Fruit fly (Drosophila melanogaster) whole organism, embryonic: Measurements from ENCODE around the gene CG7016.
A peak's percentile ranks its signal among the peaks of the same experiment; 100 is the strongest.

Experiments
- Ada2b ChIP-seq: fragments of 200-800 bp; sonication (Bioruptor generic); IDR thresholded peaks from 2 replicates; pipeline ENCODE4 v1.3.6; 2022; ENCODE audit warnings: missing biosample characterization, missing genetic modification characterization
- CG10147 ChIP-seq: fragments of 200-800 bp; sonication (Bioruptor generic); optimal IDR thresholded peaks from 2 replicates; lab custom pipeline; 2019; ENCODE audit warnings: missing biosample characterization, mild to moderate bottlenecking, missing genetic modification characterization, moderate library complexity
- CG11456 ChIP-seq: fragments of 200-800 bp; sonication (Bioruptor generic); IDR thresholded peaks from 3 replicates; pipeline ENCODE4 v1.3.6; 2022; ENCODE audit warnings: missing biosample characterization, missing genetic modification characterization
- CG11504 ChIP-seq: fragments of 200-800 bp; sonication (Bioruptor generic); optimal IDR thresholded peaks from 3 replicates; lab custom pipeline; 2019; ENCODE audit warnings: missing biosample characterization, mild to moderate bottlenecking, missing genetic modification characterization, moderate library complexity
- CG12769 ChIP-seq: fragments of 200-800 bp; sonication (Bioruptor generic); optimal IDR thresholded peaks from 2 replicates; lab custom pipeline; 2019; ENCODE audit warnings: missing biosample characterization, mild to moderate bottlenecking, missing genetic modification characterization, moderate library complexity
- CG13287 ChIP-seq: fragments of 200-800 bp; sonication (Bioruptor generic); IDR thresholded peaks from 2 replicates; pipeline ENCODE4 v1.3.6; 2022; ENCODE audit warnings: missing biosample characterization, missing genetic modification characterization; ENCODE audit not compliant: partially characterized antibody
- CG14710 ChIP-seq: fragments of 200-800 bp; sonication (Bioruptor generic); optimal IDR thresholded peaks from 3 replicates; lab custom pipeline; 2019; ENCODE audit warnings: missing biosample characterization, mild to moderate bottlenecking, missing genetic modification characterization, moderate library complexity
- CG15514 ChIP-seq: fragments of 200-800 bp; sonication (Bioruptor generic); optimal IDR thresholded peaks from 3 replicates; lab custom pipeline; 2017; ENCODE audit warnings: missing biosample characterization, missing genetic modification characterization, mild to moderate bottlenecking, moderate library complexity, missing genetic modification reagents
- CG17802 ChIP-seq: fragments of 200-800 bp; sonication (Bioruptor generic); optimal IDR thresholded peaks from 2 replicates; lab custom pipeline; 2018; ENCODE audit warnings: missing biosample characterization, mild to moderate bottlenecking, missing genetic modification characterization, moderate library complexity
- CG18599 ChIP-seq: fragments of 200-800 bp; sonication (Bioruptor generic); optimal IDR thresholded peaks from 3 replicates; lab custom pipeline; 2017; ENCODE audit warnings: missing biosample characterization, missing genetic modification characterization, mild to moderate bottlenecking, moderate library complexity, missing genetic modification reagents
- CG34224 ChIP-seq: fragments of 200-800 bp; sonication (Bioruptor generic); IDR thresholded peaks from 3 replicates; pipeline ENCODE4 v1.3.6; 2022; ENCODE audit warnings: missing biosample characterization, missing genetic modification characterization; ENCODE audit not compliant: partially characterized antibody
- CG3726 ChIP-seq: fragments of 200-800 bp; sonication (Bioruptor generic); IDR thresholded peaks from 3 replicates; pipeline ENCODE4, ENCODE4 v1.3.6; 2022; ENCODE audit warnings: missing biosample characterization, missing genetic modification characterization
- CG4282 ChIP-seq: fragments of 200-800 bp; sonication (Bioruptor generic); optimal IDR thresholded peaks from 2 replicates; lab custom pipeline; 2016; ENCODE audit warnings: missing biosample characterization, missing genetic modification characterization
- CG7745 ChIP-seq: fragments of 200-800 bp; sonication (Bioruptor generic); optimal IDR thresholded peaks from 2 replicates; lab custom pipeline; 2018; ENCODE audit warnings: missing biosample characterization, mild to moderate bottlenecking, missing genetic modification characterization, moderate library complexity
- CG7963 ChIP-seq: fragments of 200-800 bp; sonication (Bioruptor generic); IDR thresholded peaks from 3 replicates; pipeline ENCODE4 v1.3.6; 2022; ENCODE audit warnings: missing biosample characterization, missing genetic modification characterization; ENCODE audit not compliant: partially characterized antibody
- CG8290 ChIP-seq, 3 experiments: fragments of 200-800 bp; sonication (Bioruptor generic); optimal IDR thresholded peaks; 2 replicates each; lab custom pipeline; 2016 to 2019; ENCODE audit warnings: missing biosample characterization in 3 of 3, missing genetic modification characterization in 3 of 3, mild to moderate bottlenecking in 2 of 3, moderate library complexity in 1 of 3
- Elba2 ChIP-seq: fragments of 200-800 bp; sonication (Bioruptor generic); optimal IDR thresholded peaks from 3 replicates; lab custom pipeline; 2016; ENCODE audit warnings: missing biosample characterization, missing genetic modification characterization
- Fer2 ChIP-seq: fragments of 200-800 bp; sonication (Bioruptor generic); optimal IDR thresholded peaks from 2 replicates; lab custom pipeline; 2018; ENCODE audit warnings: missing biosample characterization, mild to moderate bottlenecking, missing genetic modification characterization, moderate library complexity
- Hand ChIP-seq: fragments of 200-800 bp; sonication (Bioruptor generic); optimal IDR thresholded peaks from 2 replicates; lab custom pipeline; 2017; ENCODE audit warnings: mild to moderate bottlenecking, missing biosample characterization, missing genetic modification reagents, missing genetic modification characterization
- Hr39 ChIP-seq: fragments of >200 bp; optimal IDR thresholded peaks from 2 replicates; lab custom pipeline; 2017
- Hr78 ChIP-seq, 2 experiments: fragments of 200-800 bp in 1 of 2; fragments of >200 bp in 1 of 2; sonication (Bioruptor generic) in 1 of 2; optimal IDR thresholded peaks; 2 replicates each; lab custom pipeline; 2017 to 2019; ENCODE audit warnings: missing biosample characterization in 2 of 2, missing genetic modification characterization in 2 of 2, mild to moderate bottlenecking in 1 of 2, moderate library complexity in 1 of 2
- MBD-R2 ChIP-seq: fragments of 200-800 bp; sonication (Bioruptor generic); IDR thresholded peaks from 2 replicates; pipeline ENCODE4 v1.3.6; 2022; ENCODE audit warnings: missing biosample characterization, missing genetic modification characterization
- Mad ChIP-seq: fragments of 200-800 bp; sonication (Bioruptor generic); optimal IDR thresholded peaks from 2 replicates; lab custom pipeline; 2016; ENCODE audit warnings: missing biosample characterization, missing genetic modification characterization
- Optix ChIP-seq: fragments of 200-800 bp; sonication (Bioruptor generic); IDR thresholded peaks from 3 replicates; pipeline ENCODE4 v1.3.6; 2022; ENCODE audit warnings: missing biosample characterization, missing genetic modification characterization
- Pdp1 ChIP-seq, 2 experiments: fragments of 200-800 bp; sonication (Bioruptor generic); optimal IDR thresholded peaks; 3 replicates each; lab custom pipeline; 2016; ENCODE audit warnings: missing biosample characterization in 2 of 2, missing genetic modification characterization in 2 of 2, mild to moderate bottlenecking in 1 of 2, moderate library complexity in 1 of 2
- Spps ChIP-seq: fragments of 200-800 bp; sonication (Bioruptor generic); optimal IDR thresholded peaks from 2 replicates; lab custom pipeline; 2018; ENCODE audit warnings: missing biosample characterization, mild to moderate bottlenecking, missing genetic modification characterization
- Taf1 ChIP-seq: fragments of 200-800 bp; sonication (Bioruptor generic); IDR thresholded peaks from 2 replicates; pipeline ENCODE4 v1.3.6; 2022; ENCODE audit warnings: missing biosample characterization, missing genetic modification characterization
- Xrp1 ChIP-seq: fragments of 200-800 bp; sonication (Bioruptor generic); IDR thresholded peaks from 2 replicates; pipeline ENCODE4 v1.3.6; 2022; ENCODE audit warnings: missing biosample characterization, missing genetic modification characterization
- esg ChIP-seq: fragments of 200-800 bp; sonication (Bioruptor generic); conservative IDR thresholded peaks from 2 replicates; pipeline ENCODE4 v1.3.6; 2022; ENCODE audit warnings: missing biosample characterization, missing genetic modification characterization
- gem ChIP-seq: fragments of 200-800 bp; sonication (Bioruptor generic); optimal IDR thresholded peaks from 2 replicates; lab custom pipeline; 2019; ENCODE audit warnings: missing biosample characterization, mild to moderate bottlenecking, missing genetic modification characterization, moderate library complexity
- gfzf ChIP-seq: fragments of 200-800 bp; sonication (Bioruptor generic); optimal IDR thresholded peaks from 2 replicates; lab custom pipeline; 2016; ENCODE audit warnings: missing biosample characterization, mild to moderate bottlenecking, missing genetic modification characterization, moderate library complexity
- hth ChIP-seq: fragments of >200 bp; optimal IDR thresholded peaks from 2 replicates; lab custom pipeline; 2017; ENCODE audit warnings: inconsistent platforms
- lola ChIP-seq, 3 experiments: fragments of >200 bp in 2 of 3; fragments of 200-800 bp in 1 of 3; sonication (Bioruptor generic) in 1 of 3; optimal IDR thresholded peaks; 2 replicates each; lab custom pipeline; 2017 to 2019; ENCODE audit warnings: missing biosample characterization in 3 of 3, missing genetic modification characterization in 3 of 3, mild to moderate bottlenecking in 1 of 3, moderate library complexity in 1 of 3
- mirr ChIP-seq: fragments of 200-800 bp; sonication (Bioruptor generic); optimal IDR thresholded peaks from 3 replicates; lab custom pipeline; 2018; ENCODE audit warnings: missing biosample characterization, mild to moderate bottlenecking, missing genetic modification characterization
- pfk ChIP-seq: fragments of 200-800 bp; sonication (Bioruptor generic); optimal IDR thresholded peaks from 2 replicates; lab custom pipeline; 2018; ENCODE audit warnings: missing biosample characterization, mild to moderate bottlenecking, missing genetic modification characterization, moderate library complexity
- pho ChIP-seq: fragments of 200-800 bp; sonication (Bioruptor generic); optimal IDR thresholded peaks from 2 replicates; lab custom pipeline; 2016; ENCODE audit warnings: missing biosample characterization, missing genetic modification characterization
- pum ChIP-seq: fragments of 200-800 bp; sonication (Bioruptor generic); optimal IDR thresholded peaks from 2 replicates; lab custom pipeline; 2016; ENCODE audit warnings: missing biosample characterization, missing genetic modification characterization
- row ChIP-seq: fragments of 200-800 bp; sonication (Bioruptor generic); IDR thresholded peaks from 3 replicates; pipeline ENCODE4 v1.3.6; 2022; ENCODE audit warnings: missing biosample characterization, missing genetic modification characterization
- sens-2 ChIP-seq: fragments of 200-800 bp; sonication (Bioruptor generic); IDR thresholded peaks from 2 replicates; pipeline ENCODE4 v1.3.6; 2022; ENCODE audit warnings: missing biosample characterization, missing genetic modification characterization
- slp2 ChIP-seq: fragments of 200-800 bp; sonication (Bioruptor generic); optimal IDR thresholded peaks from 2 replicates; lab custom pipeline; 2016; ENCODE audit warnings: missing biosample characterization, missing genetic modification characterization
- so ChIP-seq: fragments of 200-800 bp; sonication (Bioruptor generic); IDR thresholded peaks from 3 replicates; pipeline ENCODE4 v1.3.6; 2022; ENCODE audit warnings: missing biosample characterization, missing genetic modification characterization
- sqz ChIP-seq: fragments of 200-800 bp; sonication (Bioruptor generic); optimal IDR thresholded peaks from 3 replicates; lab custom pipeline; 2018; ENCODE audit warnings: missing biosample characterization, mild to moderate bottlenecking, missing genetic modification characterization
- tgo ChIP-seq: fragments of 200-800 bp; sonication (Bioruptor generic); IDR thresholded peaks from 3 replicates; pipeline ENCODE4 v1.3.6; 2022; ENCODE audit warnings: missing biosample characterization, missing genetic modification characterization
- unc-4 ChIP-seq: fragments of 200-800 bp; sonication (Bioruptor generic); IDR thresholded peaks from 2 replicates; pipeline ENCODE4 v1.3.6; 2022; ENCODE audit warnings: missing biosample characterization, missing genetic modification characterization; ENCODE audit not compliant: partially characterized antibody
- usp ChIP-seq: fragments of >200 bp; optimal IDR thresholded peaks from 2 replicates; lab custom pipeline; 2017; ENCODE audit warnings: missing biosample characterization, missing genetic modification characterization
- zfh1 ChIP-seq: fragments of 200-800 bp; sonication (Bioruptor generic); IDR thresholded peaks from 3 replicates; pipeline ENCODE4 v1.3.6; 2022; ENCODE audit warnings: missing biosample characterization, missing genetic modification characterization
- zfh2 ChIP-seq: fragments of 200-800 bp; sonication (Bioruptor generic); optimal IDR thresholded peaks from 2 replicates; lab custom pipeline; 2016; ENCODE audit warnings: missing biosample characterization, missing genetic modification characterization

The CG7016 gene

DNA sequence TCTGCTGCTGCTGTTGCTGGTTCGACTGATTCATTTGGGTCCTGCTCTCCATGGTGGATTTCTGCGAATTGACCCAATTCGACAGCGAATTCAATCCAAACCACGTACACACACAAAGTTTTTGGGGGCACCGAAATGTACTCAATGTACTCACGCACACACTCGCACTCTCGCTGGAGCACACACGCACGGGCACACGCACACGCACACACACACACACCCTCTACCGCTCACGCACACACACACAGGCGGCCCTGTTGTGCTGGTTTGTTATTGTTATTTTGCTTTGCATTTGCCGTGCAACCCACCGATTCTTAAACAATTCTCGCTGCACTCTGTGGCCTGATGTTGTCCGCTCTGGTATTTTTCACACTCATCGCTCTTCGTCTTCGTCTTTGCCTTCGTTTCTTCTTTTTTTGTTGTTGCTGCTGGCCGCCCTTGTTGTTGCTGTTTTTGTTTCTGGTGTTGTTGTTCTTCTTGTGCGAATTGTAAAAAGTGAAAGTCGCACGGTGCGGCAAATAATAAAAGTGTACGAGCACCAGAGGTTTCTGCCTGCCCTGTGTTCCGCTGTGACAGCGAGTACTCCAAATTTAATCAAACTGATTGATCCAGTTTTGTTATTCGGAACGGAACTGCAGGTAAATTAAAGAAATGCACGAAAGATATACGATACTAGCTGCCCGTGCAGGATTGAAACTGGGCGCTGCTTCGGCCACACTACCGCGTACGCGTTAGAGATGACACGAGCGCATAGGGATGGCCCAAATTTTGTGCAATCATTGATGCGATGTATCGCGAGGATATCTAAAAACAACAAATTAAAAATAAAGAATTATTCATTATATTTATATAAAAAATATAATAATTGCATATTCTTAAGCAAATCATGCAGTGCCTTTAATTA is 13.5 kb downstream of the CG7016 start, which contains the start of gene CG3744 (continued):
- TF ChIP-seq tgo (GFP tag; lab: Robert Waterston, UW) (peak; percentile 93), Hr78 (GFP tag; optimal IDR thresholded peaks at IDR 0.05; lab: Kevin White, UChicago) (no peak), Taf1 (peak; percentile 87), CG7963 (GFP tag; lab: Robert Waterston, UW) (peak; percentile 93), so (GFP tag; lab: Robert Waterston, UW) (peak; percentile 94), unc-4 (peak; percentile 93), lola (GFP tag; optimal IDR thresholded peaks at IDR 0.05; lab: Kevin White, UChicago) (peak in 1 of 3 experiments; percentile 88), CG4282 (GFP tag; lab: Kevin White, UChicago) (no peak), zfh1 (GFP tag; lab: Robert Waterston, UW) (peak; percentile 96), Elba2 (GFP tag; lab: Kevin White, UChicago) (peak; percentile 6), Fer2 (peak; percentile 91), gem (tag; lab: Kevin White, UChicago) (peak; percentile 95), pum (GFP tag; lab: Kevin White, UChicago) (peak; percentile 68), usp (GFP tag; lab: Kevin White, UChicago) (no peak), CG34224 (peak; percentile 88), zfh2 (GFP tag; lab: Kevin White, UChicago) (peak; percentile 89), Hr39 (peak; percentile 94), CG8290 (GFP tag; optimal IDR thresholded peaks at IDR 0.05; lab: Kevin White, UChicago) (peak; percentile 83), CG8290 (tag; optimal IDR thresholded peaks at IDR 0.05; lab: Kevin White, UChicago) (peak in 1 of 2 experiments; percentile 17), CG13287 (GFP tag; lab: Robert Waterston, UW) (peak; percentile 96), esg (GFP tag; lab: Robert Waterston, UW) (peak; percentile 87), Pdp1 (GFP tag; optimal IDR thresholded peaks at IDR 0.05; lab: Kevin White, UChicago) (peak; percentile 75 to 77), pho (GFP tag; lab: Kevin White, UChicago) (peak; percentile 58), Optix (GFP tag; lab: Robert Waterston, UW) (peak; percentile 87), CG17802 (peak; percentile 45), MBD-R2 (GFP tag; lab: Robert Waterston, UW) (peak; percentile 90), mirr (GFP tag; lab: Kevin White, UChicago) (peak; percentile 74), Spps (tag; lab: Kevin White, UChicago) (peak; percentile 54), Xrp1 (peak; percentile 95), CG12769 (tag; lab: Kevin White, UChicago) (no peak), Hand (GFP tag; lab: Kevin White, UChicago) (peak; percentile 68), gfzf (GFP tag; lab: Kevin White, UChicago) (peak; percentile 79), row (GFP tag; lab: Robert Waterston, UW) (peak; percentile 98), hth (no peak), sqz (GFP tag; lab: Kevin White, UChicago) (no peak), Ada2b (GFP tag; lab: Robert Waterston, UW) (peak; percentile 93), slp2 (GFP tag; lab: Kevin White, UChicago) (peak; percentile 33), CG11456 (GFP tag; lab: Robert Waterston, UW) (peak; percentile 98), CG15514 (GFP tag; lab: Kevin White, UChicago) (peak; percentile 88), CG14710 (no peak), sens-2 (GFP tag; lab: Robert Waterston, UW) (peak; percentile 90), CG7745 (no peak), CG18599 (GFP tag; lab: Kevin White, UChicago) (peak; percentile 93), Mad (peak; percentile 81), CG11504 (tag; lab: Kevin White, UChicago) (peak; percentile 88), pfk (peak; percentile 56), CG3726 (peak; percentile 84), CG10147 (GFP tag; lab: Kevin White, UChicago) (peak; percentile 85)
